Worm (Caenorhabditis elegans) whole organism, early embryonic: Measurements from ENCODE around the gene trk-1.

Source experiments
- B0310.2 ChIP-seq: sonication (generic microtip); optimal IDR thresholded peaks from 2 replicates; lab custom pipeline; 2016; ENCODE audit warnings: mild to moderate bottlenecking, missing genetic modification characterization, missing compliant biosample characterization
- F13C5.2 ChIP-seq: sonication (generic microtip); optimal IDR thresholded peaks from 2 replicates; lab custom pipeline; 2017; ENCODE audit warnings: mild to moderate bottlenecking, missing genetic modification characterization, inconsistent platforms, missing compliant biosample characterization
- aly-1 ChIP-seq: sonication (generic microtip); optimal IDR thresholded peaks from 2 replicates; lab custom pipeline; 2016; ENCODE audit warnings: missing genetic modification characterization, missing compliant biosample characterization
- ama-1 ChIP-seq: fragments of 150-350 bp; optimal IDR thresholded peaks from 2 replicates; lab custom pipeline; 2014
- ceh-13 ChIP-seq: fragments of 200-800 bp; sonication (Bioruptor generic); optimal IDR thresholded peaks from 2 replicates; lab custom pipeline; 2018; ENCODE audit warnings: mild to moderate bottlenecking, missing genetic modification characterization, missing compliant biosample characterization
- ceh-36 ChIP-seq: sonication (generic microtip); optimal IDR thresholded peaks from 2 replicates; lab custom pipeline; 2016; ENCODE audit warnings: missing genetic modification characterization, inconsistent platforms, missing compliant biosample characterization
- ets-7 ChIP-seq: sonication (generic microtip); optimal IDR thresholded peaks from 2 replicates; lab custom pipeline; 2016; ENCODE audit warnings: missing genotype, missing genetic modification characterization, missing compliant biosample characterization
- flt-1 ChIP-seq: fragments of 200-800 bp; sonication (Bioruptor generic); IDR thresholded peaks from 2 replicates; pipeline ENCODE4 v1.3.6; 2022; ENCODE audit warnings: missing genetic modification characterization, missing compliant biosample characterization
- hmbx-1 ChIP-seq: sonication (generic microtip); optimal IDR thresholded peaks from 2 replicates; lab custom pipeline; 2016; ENCODE audit warnings: mild to moderate bottlenecking, missing genetic modification characterization, missing compliant biosample characterization
- hmg-4 ChIP-seq: fragments of 200-800 bp; sonication (Bioruptor generic); optimal IDR thresholded peaks from 2 replicates; lab custom pipeline; 2018; ENCODE audit warnings: mild to moderate bottlenecking, missing genetic modification characterization, missing compliant biosample characterization
- hnd-1 ChIP-seq: sonication (generic microtip); optimal IDR thresholded peaks from 2 replicates; lab custom pipeline; 2016; ENCODE audit warnings: missing genetic modification characterization, missing compliant biosample characterization
- pes-1 ChIP-seq: fragments of 200-800 bp; sonication (Bioruptor generic); IDR thresholded peaks from 2 replicates; pipeline ENCODE4 v1.3.6; 2022; ENCODE audit warnings: missing genetic modification reagents, missing genetic modification characterization, missing compliant biosample characterization
- scrt-1 ChIP-seq: fragments of 200-800 bp; sonication (Bioruptor generic); IDR thresholded peaks from 2 replicates; pipeline ENCODE4 v1.3.6; 2022; ENCODE audit warnings: missing genetic modification characterization, missing compliant biosample characterization
- sea-1 ChIP-seq: fragments of 200-800 bp; sonication (Bioruptor generic); conservative IDR thresholded peaks from 2 replicates; pipeline ENCODE4 v1.3.6; 2022; ENCODE audit warnings: missing genetic modification characterization, missing compliant biosample characterization
- tbx-11 ChIP-seq: fragments of 200-800 bp; sonication (Bioruptor generic); IDR thresholded peaks from 2 replicates; pipeline ENCODE4 v1.3.6; 2022; ENCODE audit warnings: missing genetic modification characterization, missing compliant biosample characterization
- tbx-37 ChIP-seq: fragments of 200-800 bp; sonication (Bioruptor generic); conservative IDR thresholded peaks from 2 replicates; pipeline ENCODE4 v1.3.6; 2022; ENCODE audit warnings: missing genetic modification reagents, missing genetic modification characterization, missing compliant biosample characterization
- tra-4 ChIP-seq: sonication (generic microtip); optimal IDR thresholded peaks from 2 replicates; lab custom pipeline; 2017; ENCODE audit warnings: missing genetic modification characterization, missing compliant biosample characterization

trk-1 gene

ce11 chrX:8933508-8933907 lies 17.3 kb downstream of the trk-1 start:
- TF ChIP-seq scrt-1: no peak
- TF ChIP-seq flt-1 (GFP tag; lab: Robert Waterston, UW): no peak
- TF ChIP-seq tbx-11 (GFP tag; lab: Robert Waterston, UW): no peak
- no peak for TF ChIP-seq tbx-37 (GFP tag; lab: Robert Waterston, UW)
- no peak for TF ChIP-seq hmbx-1 (tag; lab: Kevin White, UChicago)
- TF ChIP-seq sea-1 (GFP tag; lab: Robert Waterston, UW): no peak
- no peak for TF ChIP-seq F13C5.2
- TF ChIP-seq tra-4 (tag; lab: Kevin White, UChicago): no peak

ce11 chrX:8932387-8932786 lies 18.4 kb downstream of the trk-1 start:
- TF ChIP-seq flt-1 (GFP tag; lab: Robert Waterston, UW) (no peak), B0310.2 (tag; lab: Kevin White, UChicago) (no peak), ama-1 (no peak), hmg-4 (GFP tag; lab: Kevin White, UChicago) (no peak), hmbx-1 (tag; lab: Kevin White, UChicago) (no peak), ceh-36 (tag; lab: Kevin White, UChicago) (no peak), tbx-11 (GFP tag; lab: Robert Waterston, UW) (no peak), ceh-13 (GFP tag; lab: Kevin White, UChicago) (no peak), scrt-1 (no peak), sea-1 (GFP tag; lab: Robert Waterston, UW) (no peak), tra-4 (tag; lab: Kevin White, UChicago) (no peak)

ce11 chrX:8931647-8932046 lies 19.1 kb downstream of the trk-1 start:
- no peak for TF ChIP-seq scrt-1
- no peak for TF ChIP-seq hmbx-1 (tag; lab: Kevin White, UChicago)
- no peak for TF ChIP-seq tbx-11 (GFP tag; lab: Robert Waterston, UW)
- TF ChIP-seq B0310.2 (tag; lab: Kevin White, UChicago): no peak
- TF ChIP-seq F13C5.2: no peak
- no peak for TF ChIP-seq sea-1 (GFP tag; lab: Robert Waterston, UW)
- TF ChIP-seq ets-7 (tag; lab: Kevin White, UChicago): no peak
- no peak for TF ChIP-seq hnd-1 (tag; lab: Kevin White, UChicago)
- no peak for TF ChIP-seq flt-1 (GFP tag; lab: Robert Waterston, UW)
- TF ChIP-seq aly-1 (tag; lab: Kevin White, UChicago): no peak
- no peak for TF ChIP-seq ceh-13 (GFP tag; lab: Kevin White, UChicago)
- no peak for TF ChIP-seq hmg-4 (GFP tag; lab: Kevin White, UChicago)

ce11 chrX:8930879-8931278 lies 19.9 kb downstream of the trk-1 start, which contains the start of gene acs-22:
Gene acs-22, plus strand, starts transcription at chrX:8931179.
- TF ChIP-seq flt-1 (GFP tag; lab: Robert Waterston, UW) (no peak), tbx-11 (GFP tag; lab: Robert Waterston, UW) (no peak), ama-1 (no peak), hmg-4 (GFP tag; lab: Kevin White, UChicago) (no peak), sea-1 (GFP tag; lab: Robert Waterston, UW) (no peak), ceh-36 (tag; lab: Kevin White, UChicago) (no peak), B0310.2 (tag; lab: Kevin White, UChicago) (no peak)

ce11 chrX:8929688-8930087 lies 21.1 kb downstream of the trk-1 start:
- no peak for TF ChIP-seq aly-1 (tag; lab: Kevin White, UChicago)
- no peak for TF ChIP-seq ceh-13 (GFP tag; lab: Kevin White, UChicago)
- TF ChIP-seq tbx-11 (GFP tag; lab: Robert Waterston, UW): no peak
- TF ChIP-seq scrt-1: no peak
- TF ChIP-seq hnd-1 (tag; lab: Kevin White, UChicago): no peak
- no peak for TF ChIP-seq sea-1 (GFP tag; lab: Robert Waterston, UW)
- TF ChIP-seq tra-4 (tag; lab: Kevin White, UChicago): no peak
- no peak for TF ChIP-seq tbx-37 (GFP tag; lab: Robert Waterston, UW)
- no peak for TF ChIP-seq hmg-4 (GFP tag; lab: Kevin White, UChicago)
- TF ChIP-seq hmbx-1 (tag; lab: Kevin White, UChicago): no peak
- no peak for TF ChIP-seq F13C5.2
- no peak for TF ChIP-seq ets-7 (tag; lab: Kevin White, UChicago)
- TF ChIP-seq B0310.2 (tag; lab: Kevin White, UChicago): no peak
- TF ChIP-seq flt-1 (GFP tag; lab: Robert Waterston, UW): no peak
- no peak for TF ChIP-seq ama-1
- no peak for TF ChIP-seq ceh-36 (tag; lab: Kevin White, UChicago)
- TF ChIP-seq pes-1 (GFP tag; lab: Robert Waterston, UW): no peak

- TF ChIP-seq tbx-37 (GFP tag; lab: Robert Waterston, UW) (no peak), flt-1 (GFP tag; lab: Robert Waterston, UW) (no peak), hmbx-1 (tag; lab: Kevin White, UChicago) (no peak), hnd-1 (tag; lab: Kevin White, UChicago) (no peak), B0310.2 (tag; lab: Kevin White, UChicago) (no peak), ama-1 (no peak), F13C5.2 (no peak), ets-7 (tag; lab: Kevin White, UChicago) (no peak), tra-4 (tag; lab: Kevin White, UChicago) (no peak)
Observed at ce11 chrX:8926865-8927264, 23.9 kb downstream of the trk-1 start.

- TF ChIP-seq hmbx-1 (tag; lab: Kevin White, UChicago): no peak
- TF ChIP-seq F13C5.2: no peak
- TF ChIP-seq hnd-1 (tag; lab: Kevin White, UChicago): no peak
- TF ChIP-seq flt-1 (GFP tag; lab: Robert Waterston, UW): no peak
- TF ChIP-seq tra-4 (tag; lab: Kevin White, UChicago): no peak
- no peak for TF ChIP-seq pes-1 (GFP tag; lab: Robert Waterston, UW)
- no peak for TF ChIP-seq B0310.2 (tag; lab: Kevin White, UChicago)
- no peak for TF ChIP-seq hmg-4 (GFP tag; lab: Kevin White, UChicago)
- TF ChIP-seq ceh-13 (GFP tag; lab: Kevin White, UChicago): no peak
- no peak for TF ChIP-seq sea-1 (GFP tag; lab: Robert Waterston, UW)
- TF ChIP-seq tbx-37 (GFP tag; lab: Robert Waterston, UW): no peak
Observed at ce11 chrX:8926341-8926740, 24.4 kb downstream of the trk-1 start.
